Worm (Caenorhabditis elegans) whole organism, L2 larva: Measurements from ENCODE around the gene C36B7.6.

Experiments used
- ZK546.5 ChIP-seq: sonication (generic microtip); optimal IDR thresholded peaks from 2 replicates; lab custom pipeline; 2017; ENCODE audit warnings: missing biosample characterization, missing genetic modification characterization
- aly-2 ChIP-seq: fragments of 150-350 bp; optimal IDR thresholded peaks from 2 replicates; lab custom pipeline; 2014; ENCODE audit warnings: missing biosample characterization, missing genetic modification characterization
- egl-27 ChIP-seq: sonication (generic microtip); optimal IDR thresholded peaks from 3 replicates; lab custom pipeline; 2017; ENCODE audit warnings: missing biosample characterization, missing genetic modification reagents, missing genetic modification characterization
- elt-3 ChIP-seq: sonication (generic microtip); optimal IDR thresholded peaks from 2 replicates; lab custom pipeline; 2017; ENCODE audit warnings: missing biosample characterization, missing genetic modification characterization
- lsy-2 ChIP-seq, 2 experiments: fragments of 150-350 bp in 1 of 2; sonication (generic microtip) in 1 of 2; optimal IDR thresholded peaks; 2 replicates each; lab custom pipeline; 2014 to 2017; ENCODE audit warnings: missing biosample characterization in 2 of 2, missing genetic modification characterization in 2 of 2
- nhr-11 ChIP-seq: fragments of 150-350 bp; optimal IDR thresholded peaks from 2 replicates; lab custom pipeline; 2014; ENCODE audit warnings: missing biosample characterization, missing genetic modification characterization
- nhr-12 ChIP-seq: fragments of 150-350 bp; optimal IDR thresholded peaks from 2 replicates; lab custom pipeline; 2014; ENCODE audit warnings: missing biosample characterization, missing genetic modification characterization
- nhr-237 ChIP-seq: fragments of 150-350 bp; optimal IDR thresholded peaks from 2 replicates; lab custom pipeline; 2014; ENCODE audit warnings: missing biosample characterization, missing genetic modification characterization
- nhr-25 ChIP-seq: fragments of 150-350 bp; sonication (generic microtip); optimal IDR thresholded peaks from 3 replicates; lab custom pipeline; 2014; ENCODE audit warnings: missing biosample characterization, missing genetic modification characterization
- nhr-77 ChIP-seq: fragments of 150-350 bp; optimal IDR thresholded peaks from 2 replicates; lab custom pipeline; 2014; ENCODE audit warnings: missing biosample characterization, missing genetic modification characterization
- unc-55 ChIP-seq: fragments of 150-350 bp; sonication (generic microtip); optimal IDR thresholded peaks from 3 replicates; lab custom pipeline; 2014; ENCODE audit warnings: missing biosample characterization, missing genetic modification reagents, missing genetic modification characterization
- unc-62 ChIP-seq: fragments of 150-350 bp; optimal IDR thresholded peaks from 2 replicates; lab custom pipeline; 2014; ENCODE audit warnings: missing biosample characterization, missing genetic modification reagents, missing genetic modification characterization
- zag-1 ChIP-seq: fragments of 150-350 bp; optimal IDR thresholded peaks from 2 replicates; lab custom pipeline; 2014; ENCODE audit warnings: missing biosample characterization, missing genetic modification characterization

- TF ChIP-seq aly-2 (tag; lab: Kevin White, UChicago) = no peak
- TF ChIP-seq zag-1 (tag; lab: Kevin White, UChicago) = no peak
- TF ChIP-seq nhr-237 (tag; lab: Kevin White, UChicago) = no peak
- TF ChIP-seq unc-62 (GFP tag; lab: Kevin White, UChicago) = no peak
- no peak for TF ChIP-seq ZK546.5
- no peak for TF ChIP-seq lsy-2 (tag; optimal IDR thresholded peaks at IDR 0.05; lab: Kevin White, UChicago)
- TF ChIP-seq nhr-25 (tag; lab: Kevin White, UChicago) = no peak
- TF ChIP-seq nhr-11 (tag; lab: Kevin White, UChicago) = no peak
- TF ChIP-seq nhr-77 = no peak
- TF ChIP-seq elt-3 (tag; lab: Kevin White, UChicago) = no peak
- TF ChIP-seq nhr-12 = no peak
- no peak for TF ChIP-seq egl-27
- TF ChIP-seq unc-55 (GFP tag; lab: Kevin White, UChicago) = no peak
Observed at ce11 chrX:7063236-7063635, 36.9 kb downstream of the C36B7.6 start, which contains the start of gene B0403.3.
